Worm (Caenorhabditis elegans): ENCODE measurements around the gene C07A9.5.

The C07A9.5 gene

DNA sequence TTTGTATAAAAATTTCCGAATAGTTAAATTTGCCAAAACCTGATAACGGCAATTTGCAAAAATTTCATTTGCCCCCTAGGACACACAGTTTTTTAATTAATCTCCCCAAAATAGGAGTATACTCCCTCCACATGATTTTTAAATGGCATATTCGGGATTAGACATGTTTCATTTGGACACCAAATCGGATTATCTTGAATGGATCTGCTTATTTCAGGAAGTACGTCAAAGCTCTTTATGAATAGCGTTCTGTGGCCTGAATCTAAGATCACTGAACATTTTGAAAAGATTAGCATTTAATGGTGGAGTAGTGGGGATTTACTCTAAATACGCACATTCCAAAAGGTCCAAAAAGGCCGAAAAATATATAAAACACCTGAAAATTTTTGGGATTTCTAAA, 24.1 kb downstream of the C07A9.5 start:
- TF ChIP-seq elt-2 (tag; optimal IDR thresholded peaks at IDR 0.05) (no peak), tbx-2 (tag; optimal IDR thresholded peaks at IDR 0.05) (no peak), ceh-63 (GFP tag; optimal IDR thresholded peaks at IDR 0.05) (no peak), aly-2 (tag; optimal IDR thresholded peaks at IDR 0.05) (no peak), pax-3 (tag; optimal IDR thresholded peaks at IDR 0.05) (peak; percentile 53), isw-1 (GFP tag; IDR thresholded peaks at IDR 0.05) (no peak), ceh-82 (tag; optimal IDR thresholded peaks at IDR 0.05) (no peak), fkh-8 (tag; optimal IDR thresholded peaks at IDR 0.05) (peak; percentile 30), lin-39 (tag; optimal IDR thresholded peaks at IDR 0.05) (no peak), dsc-1 (tag; optimal IDR thresholded peaks at IDR 0.05) (peak; percentile 94), fkh-4 (tag; optimal IDR thresholded peaks at IDR 0.05; ENCODE audit: borderline replicate concordance) (no peak), aha-1 (tag; optimal IDR thresholded peaks at IDR 0.05) (no peak)

DNA sequence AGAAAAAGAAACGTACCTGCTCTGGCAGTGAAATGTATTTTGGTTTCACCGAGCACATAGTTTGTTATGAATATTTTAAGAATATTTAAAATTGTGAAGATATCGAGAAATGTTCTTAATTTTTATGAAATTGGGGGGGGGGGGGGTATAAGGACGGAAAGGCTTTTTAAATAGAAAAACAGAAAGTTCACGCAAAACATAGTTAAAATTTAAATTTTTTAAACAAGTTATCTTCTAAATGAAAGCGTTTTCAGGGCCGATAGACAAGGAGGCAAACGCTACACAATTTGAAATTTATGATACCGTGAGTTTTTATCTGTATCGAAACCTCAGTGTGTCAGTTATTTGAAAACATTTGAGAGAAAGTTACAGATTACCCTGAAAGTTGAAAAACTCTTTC, 26.8 kb downstream of the C07A9.5 start, which contains the start of gene C15H7.4:
TSS of gene C15H7.4 (minus strand) at position 101 of the 400 bp plus-strand sequence.
- no peak for TF ChIP-seq snu-23 (GFP tag; optimal IDR thresholded peaks at IDR 0.05)
- no peak for TF ChIP-seq egl-27 (tag; optimal IDR thresholded peaks at IDR 0.05)
- no peak for TF ChIP-seq tlp-1 (tag; optimal IDR thresholded peaks at IDR 0.05)
- TF ChIP-seq jun-1 (tag; optimal IDR thresholded peaks at IDR 0.05): no peak
- TF ChIP-seq nhr-76 (tag; optimal IDR thresholded peaks at IDR 0.05): no peak
- TF ChIP-seq isw-1 (GFP tag; IDR thresholded peaks at IDR 0.05): no peak
- no peak for TF ChIP-seq elt-2 (tag; optimal IDR thresholded peaks at IDR 0.05)

DNA sequence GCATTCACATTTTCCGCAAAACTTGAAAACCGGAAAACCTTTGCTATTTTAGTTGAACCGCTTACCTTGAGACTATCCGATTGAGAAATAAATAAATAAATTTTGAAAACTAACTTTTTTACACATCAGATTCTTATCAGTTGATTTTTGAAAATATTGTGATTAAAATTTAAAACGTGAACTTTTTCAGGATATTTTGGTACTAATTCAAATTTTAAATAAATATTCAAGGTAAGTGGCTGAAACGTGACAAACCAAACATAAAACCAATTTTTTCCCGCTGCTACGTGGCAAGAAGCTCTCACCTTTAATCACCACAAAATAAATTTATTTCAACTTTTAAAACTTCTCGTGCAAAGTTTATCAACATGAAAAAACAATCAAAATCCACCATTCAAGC, 30.8 kb downstream of the C07A9.5 start, which contains the start of gene C15H7.3:
TSS of gene C15H7.3 (minus strand) at position 101 of the 400 bp plus-strand sequence.
- TF ChIP-seq nhr-47 (tag; optimal IDR thresholded peaks at IDR 0.05): no peak
- no peak for TF ChIP-seq isw-1 (GFP tag; IDR thresholded peaks at IDR 0.05)
- no peak for TF ChIP-seq unc-30 (tag; optimal IDR thresholded peaks at IDR 0.05)
- no peak for TF ChIP-seq nhr-19 (GFP tag; conservative IDR thresholded peaks at IDR 0.05)
- no peak for TF ChIP-seq ceh-63 (GFP tag; optimal IDR thresholded peaks at IDR 0.05)
- TF ChIP-seq zag-1 (tag; optimal IDR thresholded peaks at IDR 0.05): no peak
- no peak for TF ChIP-seq ceh-82 (tag; optimal IDR thresholded peaks at IDR 0.05)
- no peak for TF ChIP-seq nhr-84 (tag; optimal IDR thresholded peaks at IDR 0.05)

DNA sequence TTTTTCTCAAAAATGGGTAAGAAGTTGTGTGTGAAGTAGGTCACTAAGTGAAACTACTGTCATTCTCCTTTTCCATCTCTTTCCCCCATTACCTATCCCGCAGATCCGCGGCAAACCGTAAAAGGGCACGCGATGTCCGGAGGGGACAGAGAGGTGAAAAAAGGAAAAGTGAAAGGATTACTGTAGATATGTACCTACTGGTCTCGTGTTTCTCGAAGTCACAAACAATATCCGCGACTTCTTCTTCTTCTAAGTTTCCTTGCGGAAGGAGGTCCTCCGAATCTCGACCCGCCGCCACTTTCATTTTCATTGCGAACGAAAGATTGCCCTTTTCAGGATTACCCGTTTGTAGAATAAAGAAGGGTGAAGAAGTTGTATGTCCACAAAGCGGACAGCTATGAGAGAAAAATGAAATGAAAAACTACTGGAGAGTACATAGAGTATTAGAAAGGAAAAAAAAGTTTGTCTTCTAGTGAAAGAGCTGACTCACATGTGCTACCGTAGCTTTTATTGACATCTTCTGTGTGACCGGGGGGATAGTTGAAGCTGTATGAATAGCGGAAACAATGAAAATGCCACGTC, 36.1 kb downstream of the C07A9.5 start:
- TF ChIP-seq efl-3 (GFP tag; optimal IDR thresholded peaks at IDR 0.05): no peak
- no peak for TF ChIP-seq ztf-11 (tag; optimal IDR thresholded peaks at IDR 0.05)
- no peak for TF ChIP-seq nhr-20 (tag; optimal IDR thresholded peaks at IDR 0.05)
- TF ChIP-seq lir-3 (tag; optimal IDR thresholded peaks at IDR 0.05; ENCODE audit: poor library complexity): no peak
- no peak for TF ChIP-seq lin-39 (tag; optimal IDR thresholded peaks at IDR 0.05)
- TF ChIP-seq elt-3 (tag; optimal IDR thresholded peaks at IDR 0.05): peak in 1 of 6 experiments; percentile 7
- no peak for TF ChIP-seq mef-2 (tag; optimal IDR thresholded peaks at IDR 0.05)
- TF ChIP-seq ets-5 (GFP tag; IDR thresholded peaks at IDR 0.05): no peak
- TF ChIP-seq nhr-90 (tag; optimal IDR thresholded peaks at IDR 0.05; ENCODE audit: poor library complexity): no peak
- TF ChIP-seq sptf-1 (tag; optimal IDR thresholded peaks at IDR 0.05): no peak
- TF ChIP-seq unc-130 (tag; optimal IDR thresholded peaks at IDR 0.05): no peak
- TF ChIP-seq nhr-19 (GFP tag; conservative IDR thresholded peaks at IDR 0.05): no peak
- TF ChIP-seq blmp-1 (tag; optimal IDR thresholded peaks at IDR 0.05): peak; percentile 100
- no peak for TF ChIP-seq snu-23 (GFP tag; optimal IDR thresholded peaks at IDR 0.05)

DNA sequence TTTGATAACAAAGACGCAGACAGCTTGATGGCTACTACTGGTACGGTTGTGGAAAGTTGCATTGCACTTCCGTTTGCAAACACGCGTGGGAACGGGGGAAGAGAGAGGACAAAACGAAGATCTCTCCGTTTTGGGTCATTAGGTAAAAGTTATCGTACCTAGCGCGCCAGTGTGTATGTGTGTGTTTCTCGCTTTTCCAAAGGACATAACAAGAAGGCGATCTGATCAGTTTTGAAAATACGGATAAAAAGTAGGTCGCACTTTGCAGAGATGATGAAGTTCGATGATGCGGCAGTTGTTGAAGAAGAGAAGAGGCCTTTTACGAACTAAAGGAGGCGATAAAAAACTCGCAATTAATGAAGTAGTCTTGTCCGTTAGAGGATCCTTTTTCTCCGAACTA, 37.5 kb downstream of the C07A9.5 start:
- TF ChIP-seq fkh-10 (GFP tag; optimal IDR thresholded peaks at IDR 0.05): no peak
- TF ChIP-seq elt-3 (tag; optimal IDR thresholded peaks at IDR 0.05): peak in 1 of 6 experiments; percentile 38
- no peak for TF ChIP-seq lin-14 (GFP tag; optimal IDR thresholded peaks at IDR 0.05)
- no peak for TF ChIP-seq nhr-84 (tag; optimal IDR thresholded peaks at IDR 0.05)
- no peak for TF ChIP-seq pax-3 (tag; optimal IDR thresholded peaks at IDR 0.05)
- TF ChIP-seq jun-1 (tag; optimal IDR thresholded peaks at IDR 0.05): no peak
- TF ChIP-seq sptf-1 (tag; optimal IDR thresholded peaks at IDR 0.05): no peak
- TF ChIP-seq Y116A8C.19 (tag; optimal IDR thresholded peaks at IDR 0.05; ENCODE audit: borderline replicate concordance): no peak
- no peak for TF ChIP-seq dsc-1 (tag; optimal IDR thresholded peaks at IDR 0.05)
- TF ChIP-seq tlp-1 (tag; optimal IDR thresholded peaks at IDR 0.05): no peak
- TF ChIP-seq nhr-85 (tag): no peak
- peak; percentile 93 for TF ChIP-seq blmp-1 (tag; optimal IDR thresholded peaks at IDR 0.05)

Measured in whole organism, L1 larva.